Worm (Caenorhabditis elegans) whole organism, L2 larva: ENCODE results near the gene str-31.

Experiments used
- blmp-1 ChIP-seq: sonication (generic microtip); optimal IDR thresholded peaks from 2 replicates; lab custom pipeline; 2017; ENCODE audit warnings: missing genetic modification characterization, mild to moderate bottlenecking, missing compliant biosample characterization, antibody characterized with exemption, moderate library complexity; ENCODE audit not compliant: insufficient read depth
- dmd-4 ChIP-seq: sonication (generic microtip); optimal IDR thresholded peaks from 2 replicates; lab custom pipeline; 2017; ENCODE audit warnings: missing biosample characterization, missing genetic modification characterization
- mdl-1 ChIP-seq, 2 experiments: fragments of 150-350 bp in 1 of 2; sonication (generic microtip) in 1 of 2; optimal IDR thresholded peaks; 2 replicates each; lab custom pipeline; 2017; ENCODE audit warnings: missing biosample characterization in 2 of 2, missing genetic modification characterization in 2 of 2
- nhr-237 ChIP-seq: fragments of 150-350 bp; optimal IDR thresholded peaks from 2 replicates; lab custom pipeline; 2014; ENCODE audit warnings: missing biosample characterization, missing genetic modification characterization
- ztf-11 ChIP-seq: sonication (generic microtip); optimal IDR thresholded peaks from 2 replicates; lab custom pipeline; 2017; ENCODE audit warnings: missing biosample characterization, missing genetic modification characterization

ce11 chrV:7555875-7556274 lies 47.4 kb upstream of the str-31 start:
- TF ChIP-seq blmp-1 (tag; lab: Kevin White, UChicago) (no peak), nhr-237 (no peak), mdl-1 (tag; optimal IDR thresholded peaks at IDR 0.05; lab: Kevin White, UChicago) (no peak), ztf-11 (tag; lab: Kevin White, UChicago) (no peak), dmd-4 (tag; lab: Kevin White, UChicago) (no peak)
